Fruit fly (Drosophila melanogaster): Measurements from ENCODE around the gene CG5707.
A peak's percentile ranks its signal among the peaks of the same experiment; 100 is the strongest.

The CG5707 gene

DNA sequence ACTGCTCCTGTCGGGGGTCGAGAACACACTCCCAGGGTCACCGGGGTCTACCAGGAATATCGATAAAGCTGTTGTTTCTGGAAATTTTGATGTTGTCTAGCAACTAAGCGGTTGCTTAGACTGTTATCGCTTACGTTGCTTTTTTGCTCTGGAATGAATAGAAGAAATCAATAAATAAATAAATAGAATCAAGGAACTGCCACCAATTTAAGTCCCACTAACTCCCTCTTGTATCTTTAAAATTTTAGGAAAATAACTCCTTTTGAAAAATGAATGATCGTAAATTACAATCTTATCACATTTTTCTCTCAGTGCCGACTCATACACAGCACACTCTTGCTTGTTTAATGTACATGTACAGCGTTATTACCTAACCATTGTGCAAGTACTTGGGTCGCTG lies 20.4 kb upstream of the CG5707 start, which contains the start of gene CG15878:
TSS of gene CG15878 (minus strand) at position 101 of the 400 bp plus-strand sequence.
- TF ChIP-seq Dfd (GFP tag; optimal IDR thresholded peaks at IDR 0.05) (no peak), croc (GFP tag; conservative IDR thresholded peaks at IDR 0.05) (no peak), Dip2 (GFP tag; IDR thresholded peaks at IDR 0.05) (no peak), CG2889 (GFP tag; IDR thresholded peaks at IDR 0.05) (no peak), Side (GFP tag; optimal IDR thresholded peaks at IDR 0.05) (no peak), CG2678 (tag; optimal IDR thresholded peaks at IDR 0.05) (no peak), Hey (tag; optimal IDR thresholded peaks at IDR 0.05) (no peak), Camta (GFP tag; optimal IDR thresholded peaks at IDR 0.05) (no peak)

DNA sequence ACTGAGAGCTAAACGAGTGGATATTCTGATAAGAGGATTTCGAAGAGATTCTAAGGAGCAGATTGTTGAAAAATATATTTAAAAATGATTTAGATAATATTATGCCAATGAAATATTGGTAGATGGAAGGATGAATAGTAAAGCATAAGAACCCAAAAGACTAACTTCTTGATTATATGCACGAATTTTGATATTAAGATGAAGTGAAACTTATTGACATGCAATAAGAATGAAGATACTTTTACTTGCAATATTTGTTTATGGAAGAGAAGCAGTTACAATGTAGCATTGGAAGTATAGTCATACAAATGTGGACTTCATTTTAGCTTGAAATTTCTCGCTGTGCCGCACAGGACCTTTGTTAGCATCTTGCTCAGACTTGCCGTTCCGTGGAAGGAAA lies 4.7 kb upstream of the CG5707 start, which contains the start of gene CG8960:
TSS of gene CG8960 (plus strand) at position 301 of the 400 bp plus-strand sequence.
- no peak for TF ChIP-seq CG7745 (tag; optimal IDR thresholded peaks at IDR 0.05)
- TF ChIP-seq Deaf1 (tag; optimal IDR thresholded peaks at IDR 0.05), result no peak
- TF ChIP-seq Mad (GFP tag; optimal IDR thresholded peaks at IDR 0.05), result no peak
- TF ChIP-seq Elba2 (GFP tag; optimal IDR thresholded peaks at IDR 0.05), result peak; percentile 50
- no peak for TF ChIP-seq NfI (GFP tag; optimal IDR thresholded peaks at IDR 0.05)

DNA sequence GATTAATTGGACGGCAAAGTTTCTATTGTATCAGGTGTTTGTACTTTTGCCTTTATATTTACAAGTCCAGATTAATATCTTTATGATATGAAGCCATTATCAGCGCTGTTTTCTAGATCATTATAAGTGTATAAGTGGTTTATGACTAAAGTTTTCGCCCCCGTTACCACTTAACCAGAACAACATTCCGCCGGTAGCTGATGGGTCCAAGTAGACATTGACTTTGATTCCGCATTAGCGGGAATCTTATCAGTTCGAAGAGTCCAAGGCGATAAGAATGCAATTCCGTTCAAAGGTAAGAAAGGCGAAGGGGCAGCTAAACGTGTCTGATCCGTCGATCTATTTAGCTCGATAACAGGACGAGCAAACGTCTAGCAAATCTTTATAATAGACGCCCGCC lies 509 bp downstream of the CG5707 start:
- TF ChIP-seq exex (tag; optimal IDR thresholded peaks at IDR 0.05) (peak; percentile 34), sd (tag; optimal IDR thresholded peaks at IDR 0.05) (peak; percentile 62), Sox100B (GFP tag; optimal IDR thresholded peaks at IDR 0.05) (no peak), Eip74EF (GFP tag; optimal IDR thresholded peaks at IDR 0.05) (no peak), Hey (tag; optimal IDR thresholded peaks at IDR 0.05) (peak; percentile 74), ken (GFP tag; IDR thresholded peaks at IDR 0.05) (no peak), Myb (GFP tag; optimal IDR thresholded peaks at IDR 0.05) (no peak), CG6791 (GFP tag; IDR thresholded peaks at IDR 0.05; ENCODE audit: partially characterized antibody) (no peak), grn (GFP tag; optimal IDR thresholded peaks at IDR 0.05) (peak; percentile 41)

DNA sequence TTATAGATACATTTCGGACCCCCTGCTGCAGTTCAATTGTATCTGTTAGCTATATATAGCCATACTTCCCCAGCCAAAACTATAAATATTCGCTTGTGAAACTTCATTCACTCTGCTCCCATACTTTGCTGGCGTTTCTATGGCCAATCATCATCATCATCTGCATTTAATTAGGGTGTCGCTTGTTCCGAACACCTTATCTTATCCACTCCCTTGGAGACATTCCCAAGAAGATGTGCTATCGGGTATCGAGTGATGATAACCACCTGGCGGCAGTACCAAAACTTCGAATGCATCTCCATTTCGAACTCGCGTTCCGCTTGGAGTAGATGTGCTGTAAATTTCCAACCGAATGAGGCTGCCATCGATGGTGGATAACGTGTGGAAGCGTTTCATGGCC lies 6.4 kb downstream of the CG5707 start, which contains the start of gene CG13810:
TSS of gene CG13810 (plus strand) at position 301 of the 400 bp plus-strand sequence.
- TF ChIP-seq CG12236 (GFP tag; optimal IDR thresholded peaks at IDR 0.05), result no peak
- no peak for TF ChIP-seq Fer2 (tag; optimal IDR thresholded peaks at IDR 0.05)
- TF ChIP-seq Gug (GFP tag; IDR thresholded peaks at IDR 0.05), result no peak
- TF ChIP-seq CG42726 (GFP tag; IDR thresholded peaks at IDR 0.05; ENCODE audit: partially characterized antibody), result no peak
- TF ChIP-seq fd102C (GFP tag; optimal IDR thresholded peaks at IDR 0.05), result no peak
- no peak for TF ChIP-seq CG17328 (GFP tag; IDR thresholded peaks at IDR 0.05)
- no peak for TF ChIP-seq CG17361 (GFP tag; IDR thresholded peaks at IDR 0.05)
- no peak for TF ChIP-seq CG12071 (GFP tag; optimal IDR thresholded peaks at IDR 0.05)
- TF ChIP-seq stwl (tag; optimal IDR thresholded peaks at IDR 0.05), result no peak
- TF ChIP-seq Aef1 (GFP tag; IDR thresholded peaks at IDR 0.05), result no peak
- TF ChIP-seq CG12942 (GFP tag; optimal IDR thresholded peaks at IDR 0.05), result no peak
- TF ChIP-seq Hey (tag; optimal IDR thresholded peaks at IDR 0.05), result no peak
- TF ChIP-seq CG7839 (tag; optimal IDR thresholded peaks at IDR 0.05), result no peak
- no peak for TF ChIP-seq Med (GFP tag)
- no peak for TF ChIP-seq Hr3 (GFP tag; optimal IDR thresholded peaks at IDR 0.05)
- TF ChIP-seq tin (GFP tag; optimal IDR thresholded peaks at IDR 0.05), result no peak
- no peak for TF ChIP-seq fu2 (GFP tag; optimal IDR thresholded peaks at IDR 0.05)
